Worm (Caenorhabditis elegans): Measurements from ENCODE around the gene srlf-18.
A peak's percentile ranks its signal among the peaks of the same experiment; 100 is the strongest.

The srlf-18 gene

ce11 chrIV:11142314-11143227 is 41.3 kb upstream of the srlf-18 start, which contains the start of gene skih-2 (continued):
- TF ChIP-seq lin-14 (GFP tag; optimal IDR thresholded peaks at IDR 0.05): no peak
- TF ChIP-seq unc-30 (tag; optimal IDR thresholded peaks at IDR 0.05): no peak
- peak; percentile 80 to 86 for TF ChIP-seq lsy-2 (tag; optimal IDR thresholded peaks at IDR 0.05)
- no peak for TF ChIP-seq sptf-1 (tag; optimal IDR thresholded peaks at IDR 0.05)
- TF ChIP-seq blmp-1 (tag; optimal IDR thresholded peaks at IDR 0.05): peak; percentile 27
- no peak for TF ChIP-seq ama-1 (optimal IDR thresholded peaks at IDR 0.05)
- TF ChIP-seq rnt-1 (tag; optimal IDR thresholded peaks at IDR 0.05): peak; percentile 18
- peak; percentile 52 for TF ChIP-seq swsn-7 (tag; optimal IDR thresholded peaks at IDR 0.05)
- peak; percentile 78 for TF ChIP-seq xbp-1 (tag; optimal IDR thresholded peaks at IDR 0.05)
- TF ChIP-seq sox-4 (tag; optimal IDR thresholded peaks at IDR 0.05): no peak
- TF ChIP-seq nhr-77 (tag; optimal IDR thresholded peaks at IDR 0.05): no peak
- no peak for TF ChIP-seq C04F5.9 (tag; optimal IDR thresholded peaks at IDR 0.05)
- no peak for TF ChIP-seq jun-1 (tag; optimal IDR thresholded peaks at IDR 0.05)
- TF ChIP-seq nhr-76 (tag; optimal IDR thresholded peaks at IDR 0.05): no peak
- no peak for TF ChIP-seq ets-5 (GFP tag; IDR thresholded peaks at IDR 0.05)
- TF ChIP-seq nhr-20 (tag; optimal IDR thresholded peaks at IDR 0.05): peak; percentile 36
- TF ChIP-seq nhr-11 (tag; optimal IDR thresholded peaks at IDR 0.05): no peak
- TF ChIP-seq unc-86 (tag; optimal IDR thresholded peaks at IDR 0.05): no peak
- no peak for TF ChIP-seq nhr-12 (tag; optimal IDR thresholded peaks at IDR 0.05)
- no peak for TF ChIP-seq ztf-4 (tag; optimal IDR thresholded peaks at IDR 0.05)
- TF ChIP-seq lin-35 (GFP tag; optimal IDR thresholded peaks at IDR 0.05): peak; percentile 94 to 95
- TF ChIP-seq zip-4 (GFP tag; optimal IDR thresholded peaks at IDR 0.05): no peak
- TF ChIP-seq unc-62 (GFP tag; optimal IDR thresholded peaks at IDR 0.05): no peak
- TF ChIP-seq egl-13 (tag; optimal IDR thresholded peaks at IDR 0.05): no peak
- no peak for TF ChIP-seq hlh-17 (GFP tag; optimal IDR thresholded peaks at IDR 0.05; ENCODE audit: borderline replicate concordance)
- peak; percentile 18 for TF ChIP-seq lin-39 (tag; optimal IDR thresholded peaks at IDR 0.05)
- TF ChIP-seq fos-1 (tag; optimal IDR thresholded peaks at IDR 0.05): no peak
- peak; percentile 64 for TF ChIP-seq nhr-71 (tag; optimal IDR thresholded peaks at IDR 0.05)
- TF ChIP-seq aha-1 (tag; optimal IDR thresholded peaks at IDR 0.05): no peak
- no peak for TF ChIP-seq ztf-11 (tag; optimal IDR thresholded peaks at IDR 0.05)

DNA sequence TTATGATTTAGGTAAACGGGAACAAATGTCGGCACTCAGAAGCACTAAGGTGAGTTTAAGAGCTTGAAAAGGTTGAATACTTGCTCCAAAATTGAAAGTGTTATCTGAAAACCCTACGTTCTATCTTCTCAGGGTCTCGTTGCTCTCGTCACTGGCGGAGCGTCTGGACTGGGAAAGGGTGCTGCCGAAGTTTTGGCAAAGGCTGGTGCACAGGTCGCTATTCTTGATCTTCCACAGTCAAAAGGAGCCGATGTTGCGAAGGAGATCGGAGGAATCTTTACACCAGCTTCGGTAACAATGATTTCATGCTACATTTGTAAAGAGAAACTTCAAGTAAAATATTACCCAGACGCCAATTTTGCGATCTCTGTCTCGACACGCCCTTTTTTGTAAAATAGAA is 30.0 kb upstream of the srlf-18 start, which contains the start of gene ard-1:
TSS of gene ard-1 (plus strand) at position 12 of the 400 bp plus-strand sequence.
- TF ChIP-seq pqm-1 (tag; optimal IDR thresholded peaks at IDR 0.05) (no peak), nhr-76 (tag; optimal IDR thresholded peaks at IDR 0.05) (no peak), nhr-11 (tag; optimal IDR thresholded peaks at IDR 0.05) (no peak), lin-14 (GFP tag; optimal IDR thresholded peaks at IDR 0.05) (no peak), dsc-1 (tag; optimal IDR thresholded peaks at IDR 0.05) (no peak), alr-1 (tag; optimal IDR thresholded peaks at IDR 0.05; ENCODE audit: borderline replicate concordance) (no peak), nhr-237 (tag; optimal IDR thresholded peaks at IDR 0.05) (no peak), fos-1 (tag; optimal IDR thresholded peaks at IDR 0.05) (no peak), ama-1 (optimal IDR thresholded peaks at IDR 0.05) (no peak), nhr-19 (GFP tag; conservative IDR thresholded peaks at IDR 0.05) (no peak), C16A3.4 (tag; optimal IDR thresholded peaks at IDR 0.05) (no peak), ceh-82 (tag; optimal IDR thresholded peaks at IDR 0.05) (no peak), elt-3 (tag; optimal IDR thresholded peaks at IDR 0.05) (no peak), egl-13 (tag; optimal IDR thresholded peaks at IDR 0.05) (no peak), fkh-4 (tag; optimal IDR thresholded peaks at IDR 0.05; ENCODE audit: borderline replicate concordance) (no peak), zip-4 (GFP tag; optimal IDR thresholded peaks at IDR 0.05) (no peak), nhr-77 (tag; optimal IDR thresholded peaks at IDR 0.05) (no peak), nhr-71 (tag; optimal IDR thresholded peaks at IDR 0.05) (no peak), ceh-88 (GFP tag; IDR thresholded peaks at IDR 0.05) (no peak)

Data from whole organism, L1 larva.